Fruit fly (Drosophila melanogaster) S2 (cell line): ENCODE data around the gene Chd64.

Experiments
- CG8478 ChIP-seq: fragments of >200 bp; optimal IDR thresholded peaks from 2 replicates; lab custom pipeline; 2018
- CTCF ChIP-seq, 2 experiments: fragments of >200 bp; optimal IDR thresholded peaks; 2 replicates each; lab custom pipeline; 2018

Gene Chd64

DNA sequence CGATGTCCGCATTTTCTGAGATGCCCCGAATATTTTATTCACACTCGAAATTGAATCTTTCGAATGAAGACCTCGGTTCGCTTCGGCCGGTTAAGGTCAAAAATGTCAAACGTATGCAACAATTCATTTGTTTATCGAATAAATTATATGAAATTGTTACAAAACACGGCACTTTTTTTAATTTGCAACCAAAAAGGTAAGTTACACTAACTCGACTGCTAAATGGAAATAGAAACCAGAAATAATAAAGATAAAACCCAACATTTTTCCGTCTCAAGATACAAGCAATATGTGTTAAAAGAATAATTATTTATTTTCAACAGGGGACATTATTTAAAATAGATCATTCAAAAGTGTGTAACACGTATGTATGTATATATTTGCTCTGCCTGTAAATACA is 8.2 kb downstream of the Chd64 start:
- no peak for TF ChIP-seq CTCF (optimal IDR thresholded peaks at IDR 0.05; lab: Kevin White, UChicago)
- TF ChIP-seq CG8478 (lab: Kevin White, UChicago), result no peak

DNA sequence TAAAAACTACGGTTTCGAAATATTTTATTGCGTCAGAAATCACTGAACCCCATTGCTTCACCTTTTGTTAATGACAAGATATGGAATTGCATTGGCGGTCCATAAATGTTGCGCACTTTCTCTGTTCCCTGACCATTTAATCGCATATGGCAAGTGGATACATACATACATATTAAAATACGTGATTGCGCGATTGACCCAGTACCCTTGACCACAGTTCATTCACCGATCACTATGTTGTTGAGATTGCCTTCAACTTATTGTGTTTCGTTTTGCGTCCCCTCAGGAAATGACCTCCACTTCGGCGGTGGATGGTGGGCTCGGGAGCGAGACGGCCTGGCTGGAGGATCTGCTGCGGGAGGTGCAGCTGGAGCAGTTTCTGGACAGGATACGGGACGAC is 12.0 kb downstream of the Chd64 start:
- no peak for TF ChIP-seq CTCF (optimal IDR thresholded peaks at IDR 0.05; lab: Kevin White, UChicago)
- no peak for TF ChIP-seq CG8478 (lab: Kevin White, UChicago)

DNA sequence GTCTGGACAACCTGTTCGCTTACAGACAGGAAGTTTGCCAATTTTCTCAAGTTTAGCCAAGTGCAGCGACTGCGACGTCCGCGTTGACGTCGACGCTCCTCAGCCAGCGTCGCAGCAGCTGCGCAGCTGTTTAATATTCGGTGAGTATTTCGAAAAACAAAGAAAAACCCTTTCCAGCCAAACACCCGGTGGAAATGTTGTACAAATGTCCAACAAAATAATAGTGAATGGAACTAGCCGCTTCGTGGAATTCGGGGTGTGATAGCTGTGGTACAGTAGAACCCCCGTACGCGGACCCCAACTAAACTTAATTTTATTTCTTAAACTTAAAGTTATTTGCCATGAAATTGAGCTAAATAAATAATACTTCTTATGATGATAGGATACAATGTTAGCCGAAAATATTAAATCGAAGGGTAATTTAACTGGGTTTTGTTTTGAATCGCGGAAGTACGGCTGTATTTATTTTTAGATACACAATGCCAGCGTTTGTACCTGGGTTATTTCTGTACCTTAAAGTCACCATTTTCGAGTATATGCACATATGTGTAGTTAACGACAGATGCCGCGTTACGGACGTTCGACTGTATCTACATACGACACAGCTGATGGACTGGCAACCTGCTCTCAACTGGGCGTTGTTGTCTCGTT is 13.2 kb downstream of the Chd64 start:
- TF ChIP-seq CG8478 (lab: Kevin White, UChicago) (no peak), CTCF (optimal IDR thresholded peaks at IDR 0.05; lab: Kevin White, UChicago) (no peak)

DNA sequence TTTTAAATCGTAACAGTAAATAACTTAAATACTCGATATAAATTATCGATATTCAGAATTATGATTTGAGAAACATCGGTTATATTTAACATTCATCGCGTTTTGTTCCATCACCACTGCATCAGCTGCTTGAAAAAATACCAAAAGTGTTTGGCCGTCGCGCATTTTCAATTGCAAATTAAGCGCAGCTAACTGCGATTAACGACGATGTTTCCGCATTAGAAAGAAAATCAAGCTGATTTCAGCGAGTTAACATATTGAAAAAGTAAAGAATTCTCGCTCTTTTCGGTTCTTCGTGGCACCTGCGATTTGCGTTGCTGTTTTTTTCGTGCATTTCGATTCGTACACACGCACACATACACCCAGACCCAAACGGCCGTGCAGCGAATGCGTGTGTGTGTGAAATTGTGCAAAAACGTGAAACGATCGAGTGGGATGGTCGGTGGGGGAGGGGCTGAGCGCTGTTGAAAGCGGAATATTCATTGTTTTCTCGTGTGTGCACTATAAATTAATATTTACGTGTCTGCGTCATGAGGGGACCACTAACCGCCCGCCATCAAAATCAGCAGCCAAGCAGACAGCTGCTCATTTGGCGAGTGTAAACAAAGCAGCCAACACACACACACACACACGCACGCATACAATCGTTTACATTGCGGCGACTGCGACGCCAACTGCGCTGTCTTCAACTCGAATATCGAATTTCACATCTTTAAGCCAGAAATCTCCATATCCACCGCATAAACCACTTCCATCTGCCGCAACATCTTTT is 13.9 kb downstream of the Chd64 start, which contains the start of gene Ack:
Ack (plus strand) TSS at position 115 of the 772 bp plus-strand sequence.
- no peak for TF ChIP-seq CTCF (optimal IDR thresholded peaks at IDR 0.05; lab: Kevin White, UChicago)

DNA sequence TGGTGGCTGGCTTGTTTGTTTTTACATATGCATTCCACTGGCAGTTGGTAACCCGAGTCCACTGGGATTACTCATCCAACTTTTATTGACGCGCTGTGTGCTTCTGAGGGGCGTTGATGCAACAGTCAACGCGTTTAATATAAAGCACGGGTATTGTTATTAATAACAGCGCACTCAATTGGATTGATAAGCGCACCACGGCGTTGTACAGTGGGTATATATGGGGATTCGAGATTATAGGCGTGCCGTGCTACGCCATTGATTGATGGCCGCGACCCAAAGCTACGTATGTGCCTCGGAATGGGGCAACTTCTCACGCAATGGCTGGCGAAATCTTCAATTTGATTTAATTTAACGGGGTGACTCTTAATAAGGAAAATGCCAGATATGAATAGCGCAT is 15.1 kb downstream of the Chd64 start:
- TF ChIP-seq CTCF (optimal IDR thresholded peaks at IDR 0.05; lab: Kevin White, UChicago), result no peak
- no peak for TF ChIP-seq CG8478 (lab: Kevin White, UChicago)

DNA sequence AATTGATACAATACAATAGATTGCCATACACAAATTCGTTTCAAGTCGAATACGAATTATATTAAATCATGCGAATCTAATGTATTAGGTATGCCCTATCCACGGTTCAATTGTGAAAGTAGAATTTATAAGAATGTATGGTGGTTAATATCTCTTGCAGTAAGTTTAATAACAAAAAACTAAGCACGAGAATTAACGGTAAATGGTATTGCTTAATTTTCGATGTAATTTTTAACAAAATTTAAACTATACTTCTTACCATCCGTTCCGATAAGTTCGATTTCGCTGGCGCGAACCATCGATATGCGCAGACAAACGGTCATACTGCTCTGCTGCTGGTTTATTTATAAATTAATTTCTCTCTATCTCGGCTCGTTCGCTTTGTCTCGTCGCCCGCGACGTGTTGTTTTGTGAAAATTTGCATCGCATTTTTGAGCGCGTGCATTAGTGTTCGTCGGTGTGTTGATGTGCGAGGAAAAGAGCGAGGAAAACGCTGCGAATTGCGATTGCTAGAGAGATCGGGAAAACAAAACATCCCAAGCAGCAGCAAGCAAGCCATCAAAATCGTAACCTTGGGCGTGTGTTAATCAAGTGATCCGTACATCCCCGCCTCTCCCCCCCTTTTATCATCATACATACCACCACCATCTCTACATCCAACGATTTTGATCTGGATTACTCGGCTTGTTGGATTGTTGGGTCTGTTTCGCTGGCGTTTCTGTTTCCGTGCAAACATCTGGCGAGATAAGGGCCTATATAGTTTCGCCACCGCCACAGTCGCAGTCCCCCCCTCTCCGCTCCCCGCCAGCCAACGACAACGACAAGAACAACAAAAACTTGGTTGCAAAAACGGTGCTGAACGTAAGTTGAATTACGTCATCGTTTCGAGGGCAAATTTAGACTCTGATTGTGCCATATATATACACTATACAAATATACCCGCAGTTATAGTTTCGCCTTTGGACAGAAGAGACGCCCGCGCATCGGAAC is 18.6 kb downstream of the Chd64 start, which contains the start of gene Fit1:
Fit1 (plus strand) TSS at position 307 of the 990 bp plus-strand sequence.
- TF ChIP-seq CG8478 (lab: Kevin White, UChicago) (no peak), CTCF (optimal IDR thresholded peaks at IDR 0.05; lab: Kevin White, UChicago) (no peak)

DNA sequence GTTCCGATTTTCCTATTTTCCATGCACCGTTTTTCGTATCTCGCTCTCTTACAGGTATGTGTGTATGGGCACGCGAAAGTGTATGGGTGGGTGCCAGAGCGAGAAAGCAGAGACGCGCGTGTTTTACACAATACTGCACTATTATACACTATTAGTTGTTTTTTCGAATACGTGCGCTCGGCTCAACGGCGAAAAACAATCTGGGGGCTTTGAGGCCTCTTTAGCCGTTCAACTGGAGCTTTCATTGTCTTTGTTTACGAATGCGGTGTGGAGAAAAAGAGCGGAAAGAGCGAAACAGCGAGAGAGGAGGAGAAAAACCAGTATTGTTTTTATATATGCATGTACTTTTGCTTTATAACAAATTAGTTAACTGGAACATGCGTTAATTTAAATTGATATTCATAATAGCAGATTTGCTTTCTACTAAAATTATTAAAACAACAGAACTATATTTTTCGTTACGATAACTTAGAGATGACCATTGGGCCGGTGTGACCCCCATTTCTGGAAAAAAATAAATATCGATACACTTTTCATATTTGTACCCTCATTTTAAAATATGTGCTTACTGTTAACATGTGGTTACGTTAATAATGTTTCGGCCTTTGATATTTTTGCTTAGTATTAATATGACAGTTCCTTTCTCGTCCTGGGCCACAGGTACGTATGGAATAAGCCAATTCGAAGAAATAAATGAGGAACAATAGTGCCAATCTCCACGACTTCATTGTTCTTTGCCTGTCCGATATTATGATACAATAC is 19.5 kb downstream of the Chd64 start, which contains the start of gene CG14995:
CG14995 (minus strand) TSS at position 761 of the 762 bp plus-strand sequence.
- TF ChIP-seq CTCF (optimal IDR thresholded peaks at IDR 0.05; lab: Kevin White, UChicago), result no peak
- no peak for TF ChIP-seq CG8478 (lab: Kevin White, UChicago)

DNA sequence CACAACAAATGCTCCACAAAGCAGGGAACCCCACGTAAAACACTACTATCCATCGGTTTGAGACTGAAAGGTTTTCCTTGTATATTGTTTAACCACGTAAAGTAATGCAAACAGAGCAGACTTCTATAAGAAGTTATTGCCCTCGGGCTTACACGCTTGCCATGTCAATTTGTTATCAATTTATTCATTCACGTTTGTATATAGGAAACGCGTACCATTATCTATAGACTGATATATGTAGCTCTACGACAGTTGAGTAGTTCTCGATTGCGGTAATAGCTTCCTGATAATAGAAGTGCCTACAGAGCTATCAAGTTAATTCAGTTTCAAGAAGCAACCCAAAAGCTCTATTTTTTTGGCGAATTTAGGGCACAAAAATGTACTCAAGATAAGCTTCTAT is 23.0 kb downstream of the Chd64 start:
- no peak for TF ChIP-seq CG8478 (lab: Kevin White, UChicago)
- no peak for TF ChIP-seq CTCF (optimal IDR thresholded peaks at IDR 0.05; lab: Kevin White, UChicago)

DNA sequence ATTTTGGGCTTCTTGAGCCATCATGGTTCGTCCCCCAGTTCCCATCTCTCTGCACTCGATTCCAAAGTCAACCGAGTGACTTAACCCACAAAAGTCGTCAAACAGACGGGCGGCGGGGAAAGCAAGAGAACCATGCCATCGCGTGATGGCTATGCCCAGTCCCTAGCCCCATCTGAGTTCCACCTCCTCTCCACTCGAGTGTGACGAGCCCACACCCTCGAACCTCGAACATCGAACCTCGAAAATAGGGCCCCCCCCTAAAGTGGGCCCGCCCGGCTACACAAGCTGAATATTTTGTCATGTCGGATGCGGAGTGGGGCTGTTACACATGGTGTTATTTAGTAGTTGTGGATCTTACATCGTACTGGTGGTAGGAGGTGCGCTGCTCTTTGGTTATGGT is 25.6 kb downstream of the Chd64 start:
- TF ChIP-seq CTCF (optimal IDR thresholded peaks at IDR 0.05; lab: Kevin White, UChicago), result no peak
- no peak for TF ChIP-seq CG8478 (lab: Kevin White, UChicago)

DNA sequence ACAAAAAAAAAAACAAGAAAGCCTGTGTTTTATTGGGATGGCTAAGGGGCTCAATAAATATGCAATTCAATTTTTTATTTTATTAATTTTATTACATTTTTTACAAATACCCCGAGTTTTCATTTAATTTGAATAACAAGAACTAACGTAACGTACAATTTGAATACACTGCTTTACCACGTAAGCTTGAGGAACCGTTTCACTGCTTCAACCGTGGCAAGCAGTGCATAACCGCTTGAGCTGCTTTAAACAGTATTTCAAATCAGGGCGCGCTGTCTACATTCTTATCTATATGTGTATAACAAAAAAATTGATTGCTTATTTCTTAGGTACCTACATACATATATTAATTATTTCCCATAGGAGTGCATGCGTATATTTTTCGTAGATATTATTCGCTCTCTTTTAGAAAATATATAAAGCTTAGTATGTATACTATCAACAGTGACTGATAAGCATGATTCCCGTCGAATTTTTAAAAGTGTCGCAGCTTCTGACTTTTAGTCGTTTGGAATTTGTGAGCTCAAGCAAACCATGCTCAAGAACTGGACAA is 29.4 kb downstream of the Chd64 start, which contains the start of gene CG14990:
CG14990 (plus strand) TSS at position 503 of the 553 bp plus-strand sequence.
- TF ChIP-seq CG8478 (lab: Kevin White, UChicago) (no peak), CTCF (optimal IDR thresholded peaks at IDR 0.05; lab: Kevin White, UChicago) (peak in 1 of 2 experiments; percentile 44)

DNA sequence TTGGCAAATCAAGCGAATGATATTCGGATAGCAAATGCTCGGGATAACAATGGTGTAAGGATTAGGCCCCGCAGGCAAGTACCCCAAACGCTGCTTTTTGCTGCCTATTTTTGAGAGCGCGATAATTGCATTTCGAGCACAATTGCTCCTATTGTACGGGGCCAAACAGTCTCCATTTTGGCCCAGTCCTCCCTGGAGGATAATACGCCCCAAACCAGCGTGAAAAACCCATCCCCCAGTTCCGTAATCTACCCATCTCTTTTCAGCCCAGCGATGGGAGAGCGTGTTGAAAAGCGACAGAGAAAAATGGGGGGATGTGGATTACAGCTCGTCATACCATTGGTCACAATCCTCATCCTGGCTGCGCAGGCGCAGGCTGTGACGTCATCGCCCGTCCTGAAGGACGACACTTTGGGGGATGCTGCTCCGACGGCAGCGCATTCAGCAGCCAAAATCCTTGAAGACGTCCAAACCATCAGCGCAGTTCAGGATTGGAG is 33.4 kb downstream of the Chd64 start, which contains the start of gene Gad1:
Gad1 (minus strand) TSS at position 51 of the 497 bp plus-strand sequence.
- TF ChIP-seq CG8478 (lab: Kevin White, UChicago), result no peak
- TF ChIP-seq CTCF (optimal IDR thresholded peaks at IDR 0.05; lab: Kevin White, UChicago), result no peak

DNA sequence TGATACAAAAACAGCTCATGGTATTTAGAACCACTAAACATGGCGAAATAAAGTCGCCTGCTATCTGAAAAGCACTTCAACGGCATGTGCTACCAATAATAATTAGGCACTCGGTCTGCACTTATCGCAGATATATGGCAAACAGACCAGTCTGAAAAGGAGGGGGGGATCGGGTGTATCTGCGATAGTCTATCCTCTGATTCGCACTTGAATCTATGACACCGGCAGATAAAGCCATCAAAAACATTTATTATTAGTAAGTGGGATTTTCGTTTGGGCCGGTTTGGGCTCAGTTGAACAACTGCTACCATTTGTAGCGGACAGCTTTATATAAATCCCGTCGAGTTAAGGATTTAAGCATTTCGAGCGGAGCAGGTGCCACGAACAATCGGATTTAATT is 34.9 kb downstream of the Chd64 start, which contains the start of gene CG14989:
CG14989 (plus strand) TSS at position 301 of the 400 bp plus-strand sequence.
- TF ChIP-seq CG8478 (lab: Kevin White, UChicago) (no peak), CTCF (optimal IDR thresholded peaks at IDR 0.05; lab: Kevin White, UChicago) (no peak)

DNA sequence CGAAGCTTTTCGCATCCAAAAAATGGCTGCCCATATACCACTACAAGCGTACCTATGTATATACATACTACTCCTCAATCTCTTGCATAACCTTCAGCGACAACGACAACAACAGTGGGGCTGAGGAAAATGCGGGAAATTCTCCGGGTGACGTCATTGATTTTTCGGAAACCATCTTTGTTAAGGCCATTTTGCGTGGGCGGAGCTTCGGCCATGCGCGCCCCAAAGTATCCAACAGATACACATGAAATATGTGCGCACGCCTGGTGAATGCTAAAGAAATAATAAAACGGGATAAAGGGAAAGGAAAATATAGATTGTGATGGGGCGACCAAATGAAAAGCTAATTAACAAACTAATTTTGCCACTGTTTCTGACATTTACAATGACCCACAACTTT is 36.3 kb downstream of the Chd64 start:
- TF ChIP-seq CTCF (optimal IDR thresholded peaks at IDR 0.05; lab: Kevin White, UChicago) (no peak), CG8478 (lab: Kevin White, UChicago) (no peak)
